Worm (Caenorhabditis elegans): ENCODE data around the gene snf-10.

Gene snf-10

DNA sequence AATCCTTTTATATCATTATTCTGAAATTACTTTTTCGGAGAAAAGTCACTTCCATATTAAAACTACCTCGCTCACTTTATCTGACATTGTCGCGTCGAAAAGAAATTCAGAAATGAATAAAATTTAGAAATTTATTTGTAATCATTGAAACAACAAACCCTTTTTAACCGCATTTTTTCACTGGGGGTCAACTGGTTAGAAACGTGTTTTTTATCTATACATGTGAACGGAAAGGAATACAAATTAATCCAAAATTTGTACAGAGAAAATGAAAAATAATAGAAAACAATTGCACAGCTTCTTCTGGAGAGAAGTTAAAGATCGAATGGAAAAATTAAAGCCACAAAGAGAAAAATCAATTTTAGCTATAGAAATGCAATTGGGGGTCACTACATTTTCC lies 12.0 kb downstream of the snf-10 start, which contains the start of gene tag-314:
Gene tag-314 (minus strand): TSS at position 101 of the 400 bp plus-strand sequence.
- no peak for TF ChIP-seq ets-5 (GFP tag; IDR thresholded peaks at IDR 0.05)
- no peak for TF ChIP-seq fos-1 (tag; optimal IDR thresholded peaks at IDR 0.05)
- TF ChIP-seq nhr-19 (GFP tag; conservative IDR thresholded peaks at IDR 0.05): no peak
- no peak for TF ChIP-seq lin-14 (GFP tag; optimal IDR thresholded peaks at IDR 0.05)
- TF ChIP-seq nhr-12 (tag; optimal IDR thresholded peaks at IDR 0.05): no peak
- no peak for TF ChIP-seq mab-9 (GFP tag; IDR thresholded peaks at IDR 0.05)
- TF ChIP-seq unc-62 (GFP tag; optimal IDR thresholded peaks at IDR 0.05): no peak
- TF ChIP-seq mef-2 (tag; optimal IDR thresholded peaks at IDR 0.05): no peak
- TF ChIP-seq zip-4 (GFP tag; optimal IDR thresholded peaks at IDR 0.05): no peak
- no peak for TF ChIP-seq pag-3 (tag; optimal IDR thresholded peaks at IDR 0.05; ENCODE audit: borderline replicate concordance, insufficient read depth)
- TF ChIP-seq nhr-20 (tag; optimal IDR thresholded peaks at IDR 0.05): no peak
- no peak for TF ChIP-seq C16A3.4 (tag; optimal IDR thresholded peaks at IDR 0.05)
- TF ChIP-seq snpc-4 (tag; optimal IDR thresholded peaks at IDR 0.05): no peak
- TF ChIP-seq F16B12.6 (tag; optimal IDR thresholded peaks at IDR 0.05): no peak
- TF ChIP-seq sox-4 (tag; optimal IDR thresholded peaks at IDR 0.05): no peak
- no peak for TF ChIP-seq nhr-47 (tag; optimal IDR thresholded peaks at IDR 0.05)
- no peak for TF ChIP-seq ceh-63 (GFP tag; optimal IDR thresholded peaks at IDR 0.05)
- TF ChIP-seq lsy-2 (tag; optimal IDR thresholded peaks at IDR 0.05): no peak

DNA sequence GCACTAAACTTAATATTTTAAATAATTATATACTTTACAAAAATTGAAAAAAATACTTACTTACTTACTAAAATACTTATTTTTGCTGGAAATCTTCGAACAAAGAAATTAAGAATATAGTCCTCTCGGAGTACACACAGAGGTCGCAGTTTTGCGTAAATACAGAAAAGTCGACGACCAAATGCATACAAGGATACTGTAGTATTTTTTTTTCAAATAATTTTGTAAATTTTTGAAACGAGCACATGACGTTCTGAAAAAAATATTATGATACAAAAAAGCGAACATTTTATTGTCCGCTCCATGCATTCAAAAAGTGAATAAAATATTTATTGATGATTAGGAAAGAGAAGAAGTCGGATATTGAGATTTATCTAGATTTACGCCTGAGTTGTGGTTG lies 14.4 kb downstream of the snf-10 start, which contains the start of gene apc-10:
Gene apc-10 (minus strand): TSS at position 101 of the 400 bp plus-strand sequence.
- no peak for TF ChIP-seq C04F5.9 (tag; optimal IDR thresholded peaks at IDR 0.05)
- TF ChIP-seq snpc-4 (tag; optimal IDR thresholded peaks at IDR 0.05): no peak
- no peak for TF ChIP-seq lin-15B (tag; optimal IDR thresholded peaks at IDR 0.05)
- no peak for TF ChIP-seq C16A3.4 (tag; optimal IDR thresholded peaks at IDR 0.05)
- no peak for TF ChIP-seq dsc-1 (tag; optimal IDR thresholded peaks at IDR 0.05)
- TF ChIP-seq tbx-2 (tag; optimal IDR thresholded peaks at IDR 0.05): no peak
- no peak for TF ChIP-seq egl-13 (tag; optimal IDR thresholded peaks at IDR 0.05)
- no peak for TF ChIP-seq egl-27 (tag; optimal IDR thresholded peaks at IDR 0.05)
- no peak for TF ChIP-seq lin-13 (GFP tag; optimal IDR thresholded peaks at IDR 0.05)
- no peak for TF ChIP-seq mdl-1 (tag; optimal IDR thresholded peaks at IDR 0.05)
- no peak for TF ChIP-seq tlp-1 (tag; optimal IDR thresholded peaks at IDR 0.05)
- no peak for TF ChIP-seq ztf-11 (tag; optimal IDR thresholded peaks at IDR 0.05)
- TF ChIP-seq grh-1 (GFP tag; IDR thresholded peaks at IDR 0.05): no peak
- no peak for TF ChIP-seq nhr-237 (tag; optimal IDR thresholded peaks at IDR 0.05)
- no peak for TF ChIP-seq alr-1 (tag; optimal IDR thresholded peaks at IDR 0.05; ENCODE audit: borderline replicate concordance)
- TF ChIP-seq Y116A8C.19 (tag; optimal IDR thresholded peaks at IDR 0.05; ENCODE audit: borderline replicate concordance): no peak
- no peak for TF ChIP-seq nhr-19 (GFP tag; conservative IDR thresholded peaks at IDR 0.05)

DNA sequence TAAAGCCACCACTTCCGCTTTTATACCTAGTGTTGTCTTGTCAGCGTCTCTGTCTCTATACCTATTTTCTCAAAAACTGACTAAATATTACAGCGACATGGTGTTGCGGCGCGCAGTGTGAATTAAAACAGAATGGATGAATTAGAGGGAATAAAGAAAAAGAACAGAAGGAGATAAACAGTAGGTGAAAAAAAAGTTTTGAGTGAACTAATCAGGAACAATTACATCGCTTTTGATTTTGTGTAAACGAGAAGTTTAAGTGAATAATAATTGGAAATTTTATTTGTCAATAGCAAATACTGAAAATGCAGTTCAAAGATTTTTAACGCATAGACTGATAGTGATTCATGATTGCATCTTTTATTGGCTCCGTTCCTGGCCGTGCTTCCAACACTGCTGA lies 15.5 kb downstream of the snf-10 start, which contains the start of gene col-12:
Gene col-12 (minus strand): TSS at position 101 of the 400 bp plus-strand sequence.
- TF ChIP-seq mep-1 (tag; optimal IDR thresholded peaks at IDR 0.05) (no peak), fkh-10 (GFP tag; optimal IDR thresholded peaks at IDR 0.05) (no peak), lin-14 (GFP tag; optimal IDR thresholded peaks at IDR 0.05) (no peak), mab-9 (GFP tag; IDR thresholded peaks at IDR 0.05) (no peak), egl-13 (tag; optimal IDR thresholded peaks at IDR 0.05) (no peak), sup-37 (GFP tag; optimal IDR thresholded peaks at IDR 0.05) (no peak), ceh-88 (GFP tag; IDR thresholded peaks at IDR 0.05) (no peak)

DNA sequence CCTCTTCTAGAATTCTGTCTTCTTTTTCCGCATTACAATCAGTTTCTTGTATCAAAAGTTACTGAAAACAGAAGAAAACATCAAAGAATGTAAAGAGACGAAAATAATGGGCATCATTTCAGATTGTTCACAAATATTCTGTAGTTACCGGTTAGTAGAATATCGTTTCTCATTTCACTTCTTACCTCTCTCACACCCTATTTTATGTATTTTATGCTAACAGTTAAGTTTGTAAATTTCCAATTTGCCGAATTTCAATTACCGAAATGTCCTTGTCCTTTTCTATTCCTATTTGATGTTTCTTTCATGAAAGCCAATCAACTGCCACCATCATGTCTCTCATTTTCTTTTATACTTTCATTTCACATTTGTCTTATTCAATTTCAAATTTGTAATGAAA lies 17.1 kb downstream of the snf-10 start:
- peak; percentile 64 for TF ChIP-seq nhr-85 (tag)
- TF ChIP-seq C34B4.2 (tag; optimal IDR thresholded peaks at IDR 0.05): no peak

Data from whole organism, L1 larva.